Worm (Caenorhabditis elegans): ENCODE data around the gene fmil-1.

DNA sequence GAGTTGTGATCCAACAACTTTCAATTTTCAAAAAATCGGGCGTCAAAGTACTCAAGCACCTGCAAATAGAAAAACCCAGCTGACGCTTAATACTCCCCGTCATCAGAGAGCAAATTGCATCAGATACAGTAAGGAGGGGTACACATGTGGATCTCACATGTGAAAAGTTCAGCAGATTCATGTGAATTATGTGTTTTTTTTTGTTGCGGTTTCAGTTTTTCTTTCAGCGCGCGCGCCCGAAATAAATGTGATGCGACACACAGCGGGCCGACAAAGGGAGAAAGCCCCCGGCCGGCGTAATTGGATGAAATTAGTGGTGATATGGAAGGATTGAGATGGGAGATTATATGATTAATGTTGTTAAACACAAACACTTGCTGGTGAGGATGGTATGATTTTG is 16.3 kb downstream of the fmil-1 start:
- TF ChIP-seq Y48G9A.11 (GFP tag; IDR thresholded peaks at IDR 0.05) (no peak), unc-62 (GFP tag; optimal IDR thresholded peaks at IDR 0.05 in 1 of 2) (no peak), unc-62 (tag; optimal IDR thresholded peaks at IDR 0.05) (no peak), ceh-28 (tag; optimal IDR thresholded peaks at IDR 0.05) (no peak), snpc-4 (tag; optimal IDR thresholded peaks at IDR 0.05) (no peak), set-16 (GFP tag; IDR thresholded peaks at IDR 0.05) (no peak), vab-7 (GFP tag; IDR thresholded peaks at IDR 0.05) (no peak), nhr-11 (tag; optimal IDR thresholded peaks at IDR 0.05) (no peak)
